Worm (Caenorhabditis elegans) whole organism, mixed stage, embryonic: ENCODE data around the gene sdpn-1.

Experiments used
- drap-1 ChIP-seq: fragments of 200-800 bp; sonication (Bioruptor generic); optimal IDR thresholded peaks from 3 replicates; lab custom pipeline; 2018; ENCODE audit warnings: mild to moderate bottlenecking, missing genetic modification characterization, missing compliant biosample characterization
- pha-4 ChIP-seq: fragments of 150-350 bp; optimal IDR thresholded peaks from 2 replicates; lab custom pipeline; 2018; ENCODE audit warnings: missing biosample characterization, missing genetic modification reagents, missing genetic modification characterization
- unc-39 ChIP-seq: fragments of 150-350 bp; optimal IDR thresholded peaks from 2 replicates; lab custom pipeline; 2014; ENCODE audit warnings: missing biosample characterization, missing genetic modification characterization
- unc-62 ChIP-seq: fragments of 150-350 bp; optimal IDR thresholded peaks from 2 replicates; lab custom pipeline; 2014; ENCODE audit warnings: missing biosample characterization, missing genetic modification reagents, missing genetic modification characterization

DNA sequence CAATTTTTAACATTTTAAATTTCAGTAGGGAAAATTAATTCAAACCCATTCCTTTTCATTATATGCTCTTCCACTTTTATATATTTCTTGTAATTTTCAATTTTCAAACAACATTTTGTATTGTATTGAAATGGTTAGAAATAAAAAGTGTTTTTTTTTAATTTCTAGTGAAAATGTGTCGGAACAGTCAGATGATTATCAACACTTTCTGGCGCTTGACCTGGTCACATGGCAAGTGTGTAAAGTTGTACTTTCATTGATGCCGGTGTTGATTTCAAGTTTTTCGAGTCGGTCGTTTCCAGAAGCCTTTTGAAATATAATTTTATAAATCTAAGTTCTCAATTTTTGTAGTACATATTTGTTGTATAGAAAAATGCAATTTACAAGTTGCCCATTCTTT is 28.7 kb upstream of the sdpn-1 start:
- TF ChIP-seq pha-4 (tag; lab: Kevin White, UChicago): no peak
- no peak for TF ChIP-seq unc-62 (GFP tag; lab: Kevin White, UChicago)
- no peak for TF ChIP-seq drap-1 (GFP tag; lab: Kevin White, UChicago)
- no peak for TF ChIP-seq unc-39
